Worm (Caenorhabditis elegans): ENCODE measurements around the gene fbxb-78.

ce11 chrIV:4747553-4747952 is 10.2 kb downstream of the fbxb-78 start, which contains the start of gene tctn-1:
- TF ChIP-seq lir-3 (tag; optimal IDR thresholded peaks at IDR 0.05; ENCODE audit: poor library complexity) = no peak
- TF ChIP-seq Y116A8C.19 (tag; optimal IDR thresholded peaks at IDR 0.05; ENCODE audit: borderline replicate concordance) = no peak
- TF ChIP-seq egl-27 (tag; optimal IDR thresholded peaks at IDR 0.05) = no peak
- no peak for TF ChIP-seq F16B12.6 (tag; optimal IDR thresholded peaks at IDR 0.05)
- no peak for TF ChIP-seq elt-2 (tag; optimal IDR thresholded peaks at IDR 0.05)
- TF ChIP-seq aly-2 (tag; optimal IDR thresholded peaks at IDR 0.05) = no peak
- peak; percentile 22 for TF ChIP-seq unc-130 (tag; optimal IDR thresholded peaks at IDR 0.05)
- TF ChIP-seq nhr-76 (tag; optimal IDR thresholded peaks at IDR 0.05) = no peak
- no peak for TF ChIP-seq mep-1 (tag; optimal IDR thresholded peaks at IDR 0.05)
- TF ChIP-seq vab-15 (tag; optimal IDR thresholded peaks at IDR 0.05) = no peak
- TF ChIP-seq lin-13 (GFP tag; optimal IDR thresholded peaks at IDR 0.05) = no peak
- TF ChIP-seq ama-1 (optimal IDR thresholded peaks at IDR 0.05) = no peak
- TF ChIP-seq lsy-2 (tag; optimal IDR thresholded peaks at IDR 0.05) = peak; percentile 43 to 51
